Worm (Caenorhabditis elegans): Measurements from ENCODE around the gene F48G7.5.

- no peak for TF ChIP-seq cebp-1 (GFP tag; IDR thresholded peaks at IDR 0.05)
- TF ChIP-seq cebp-1 (tag; optimal IDR thresholded peaks at IDR 0.05), result no peak
- TF ChIP-seq ama-1 (optimal IDR thresholded peaks at IDR 0.05), result no peak
- no peak for TF ChIP-seq ama-1 (GFP tag; optimal IDR thresholded peaks at IDR 0.05)
- TF ChIP-seq F52B5.7 (tag; optimal IDR thresholded peaks at IDR 0.05), result no peak
- no peak for TF ChIP-seq unc-62 (GFP tag; optimal IDR thresholded peaks at IDR 0.05)
Measured at ce11 chrV:631832-632231, 9.1 kb upstream of the F48G7.5 start.

Measured in whole organism, young adult.